Worm (Caenorhabditis elegans) whole organism, L2 larva: ENCODE data around the gene sam-10.

ENCODE experiments used
- C34F6.9 ChIP-seq: fragments of 150-350 bp; optimal IDR thresholded peaks from 2 replicates; lab custom pipeline; 2014; ENCODE audit warnings: missing biosample characterization, missing genetic modification characterization
- dmd-4 ChIP-seq: sonication (generic microtip); optimal IDR thresholded peaks from 2 replicates; lab custom pipeline; 2017; ENCODE audit warnings: missing biosample characterization, missing genetic modification characterization
- fos-1 ChIP-seq: fragments of 150-350 bp; optimal IDR thresholded peaks from 2 replicates; lab custom pipeline; 2014; ENCODE audit warnings: missing biosample characterization, missing genetic modification characterization
- lsy-2 ChIP-seq, 2 experiments: fragments of 150-350 bp in 1 of 2; sonication (generic microtip) in 1 of 2; optimal IDR thresholded peaks; 2 replicates each; lab custom pipeline; 2014 to 2017; ENCODE audit warnings: missing biosample characterization in 2 of 2, missing genetic modification characterization in 2 of 2
- mdl-1 ChIP-seq, 2 experiments: fragments of 150-350 bp in 1 of 2; sonication (generic microtip) in 1 of 2; optimal IDR thresholded peaks; 2 replicates each; lab custom pipeline; 2017; ENCODE audit warnings: missing biosample characterization in 2 of 2, missing genetic modification characterization in 2 of 2
- nhr-10 ChIP-seq: sonication (generic microtip); optimal IDR thresholded peaks from 2 replicates; lab custom pipeline; 2017; ENCODE audit warnings: missing biosample characterization, missing genetic modification characterization
- nhr-23 ChIP-seq: fragments of 150-350 bp; optimal IDR thresholded peaks from 2 replicates; lab custom pipeline; 2014; ENCODE audit warnings: missing biosample characterization, missing genetic modification reagents, missing genetic modification characterization
- unc-62 ChIP-seq: fragments of 150-350 bp; optimal IDR thresholded peaks from 2 replicates; lab custom pipeline; 2014; ENCODE audit warnings: missing biosample characterization, missing genetic modification reagents, missing genetic modification characterization

- TF ChIP-seq nhr-10 (tag; lab: Kevin White, UChicago) (no peak), mdl-1 (tag; optimal IDR thresholded peaks at IDR 0.05; lab: Kevin White, UChicago) (no peak), lsy-2 (tag; optimal IDR thresholded peaks at IDR 0.05; lab: Kevin White, UChicago) (no peak), unc-62 (GFP tag; lab: Kevin White, UChicago) (no peak), fos-1 (tag; lab: Kevin White, UChicago) (no peak), nhr-23 (tag; lab: Kevin White, UChicago) (no peak), C34F6.9 (no peak), dmd-4 (tag; lab: Kevin White, UChicago) (no peak)
Measured at ce11 chrII:13310230-13310629, 20.1 kb downstream of the sam-10 start.
